Fruit fly (Drosophila melanogaster): ENCODE results near the gene png.
A peak's percentile ranks its signal among the peaks of the same experiment; 100 is the strongest.

png gene

dm6 chrX:1380350-1381060, 23.1 kb upstream of the png start, which contains the start of the genes CG3719 and CG32813:
TSS of gene CG3719 (minus strand) at chrX:1380480.
TSS of gene CG32813 (plus strand) at chrX:1380914.
- no peak for TF ChIP-seq D1 (tag; optimal IDR thresholded peaks at IDR 0.05)
- TF ChIP-seq gl (tag; optimal IDR thresholded peaks at IDR 0.05) = no peak
- TF ChIP-seq Pif1A (GFP tag; optimal IDR thresholded peaks at IDR 0.05) = no peak
- TF ChIP-seq CG4496 (GFP tag; IDR thresholded peaks at IDR 0.05) = peak; percentile 44; the same call in 2 of the 3 replicates
- TF ChIP-seq CG13204 (GFP tag; optimal IDR thresholded peaks at IDR 0.05) = peak; percentile 54

dm6 chrX:1379692-1380349, 22.4 kb upstream of the png start:
- no peak for TF ChIP-seq fd96Ca (GFP tag; IDR thresholded peaks at IDR 0.05)

- no peak for TF ChIP-seq Ets98B (GFP tag; IDR thresholded peaks at IDR 0.05)
- no peak for TF ChIP-seq CG4496 (GFP tag; IDR thresholded peaks at IDR 0.05)
- no peak for TF ChIP-seq CG12605 (GFP tag; IDR thresholded peaks at IDR 0.05)
- no peak for TF ChIP-seq CG8159 (tag; optimal IDR thresholded peaks at IDR 0.05)
- TF ChIP-seq CG17806 (tag; optimal IDR thresholded peaks at IDR 0.05) = no peak
- no peak for TF ChIP-seq rn (GFP tag; IDR thresholded peaks at IDR 0.05)
- no peak for TF ChIP-seq D1 (tag; optimal IDR thresholded peaks at IDR 0.05)
Observed at dm6 chrX:1375265-1375958, 18.0 kb upstream of the png start, which contains the start of gene AMPKalpha. TSS of gene AMPKalpha (plus strand) at chrX:1375536.

- TF ChIP-seq EcR (GFP tag; optimal IDR thresholded peaks at IDR 0.05) = no peak
- TF ChIP-seq CG13204 (GFP tag; optimal IDR thresholded peaks at IDR 0.05) = no peak
- no peak for TF ChIP-seq CG12605 (GFP tag; IDR thresholded peaks at IDR 0.05)
- TF ChIP-seq CG8159 (tag; optimal IDR thresholded peaks at IDR 0.05) = no peak
- TF ChIP-seq CG14655 (GFP tag; optimal IDR thresholded peaks at IDR 0.05) = no peak
- TF ChIP-seq Pif1B (GFP tag; optimal IDR thresholded peaks at IDR 0.05) = no peak
- TF ChIP-seq CG17806 (tag; optimal IDR thresholded peaks at IDR 0.05) = no peak
- TF ChIP-seq CG32121 (GFP tag; IDR thresholded peaks at IDR 0.05) = no peak
- TF ChIP-seq Ets98B (GFP tag; IDR thresholded peaks at IDR 0.05) = no peak
- TF ChIP-seq CG34367 (tag; optimal IDR thresholded peaks at IDR 0.05) = no peak
- TF ChIP-seq CG8301 (tag; optimal IDR thresholded peaks at IDR 0.05) = no peak
- no peak for TF ChIP-seq gl (tag; optimal IDR thresholded peaks at IDR 0.05)
- TF ChIP-seq Snoo (tag; optimal IDR thresholded peaks at IDR 0.05) = no peak
- TF ChIP-seq CG15710 (tag; optimal IDR thresholded peaks at IDR 0.05) = no peak
Observed at dm6 chrX:1372667-1373066, 15.3 kb upstream of the png start.

- no peak; the same call in 1 of the 2 replicates for TF ChIP-seq rn (GFP tag; IDR thresholded peaks at IDR 0.05)
- no peak for TF ChIP-seq Pif1B (GFP tag; optimal IDR thresholded peaks at IDR 0.05)
- peak; percentile 79; the same call in 2 of the 3 replicates for TF ChIP-seq CG4496 (GFP tag; IDR thresholded peaks at IDR 0.05)
- TF ChIP-seq D1 (tag; optimal IDR thresholded peaks at IDR 0.05) = no peak
- no peak for TF ChIP-seq CG34367 (tag; optimal IDR thresholded peaks at IDR 0.05)
- TF ChIP-seq Ets98B (GFP tag; IDR thresholded peaks at IDR 0.05) = peak; percentile 62
- TF ChIP-seq EcR (GFP tag; optimal IDR thresholded peaks at IDR 0.05) = no peak
- peak; percentile 30 for TF ChIP-seq CG8301 (tag; optimal IDR thresholded peaks at IDR 0.05)
- TF ChIP-seq CG12605 (GFP tag; IDR thresholded peaks at IDR 0.05) = peak; percentile 47
- TF ChIP-seq Pif1A (GFP tag; optimal IDR thresholded peaks at IDR 0.05) = no peak
- peak; percentile 29 for TF ChIP-seq CG15710 (tag; optimal IDR thresholded peaks at IDR 0.05)
- TF ChIP-seq CG8159 (tag; optimal IDR thresholded peaks at IDR 0.05) = peak; percentile 24
- no peak for TF ChIP-seq CG14655 (GFP tag; optimal IDR thresholded peaks at IDR 0.05)
- TF ChIP-seq Snoo (tag; optimal IDR thresholded peaks at IDR 0.05) = peak; percentile 43
- peak; percentile 12 for TF ChIP-seq CG9948 (tag; optimal IDR thresholded peaks at IDR 0.05)
- TF ChIP-seq CG32121 (GFP tag; IDR thresholded peaks at IDR 0.05) = peak; percentile 32; the same call in 1 of the 2 replicates
- peak; percentile 38; the same call in 1 of the 3 replicates for TF ChIP-seq fd96Ca (GFP tag; IDR thresholded peaks at IDR 0.05)
- TF ChIP-seq gl (tag; optimal IDR thresholded peaks at IDR 0.05) = no peak
- no peak for TF ChIP-seq CG13204 (GFP tag; optimal IDR thresholded peaks at IDR 0.05)
- no peak for TF ChIP-seq CG10348 (GFP tag; IDR thresholded peaks at IDR 0.05)
- peak; percentile 34 for TF ChIP-seq CG17806 (tag; optimal IDR thresholded peaks at IDR 0.05)
Observed at dm6 chrX:1370104-1370802, 12.9 kb upstream of the png start, which contains the start of gene ssx. TSS of gene ssx (plus strand) at chrX:1370580.

dm6 chrX:1368949-1369348, 11.5 kb upstream of the png start, which contains the start of gene CG14770:
TSS of gene CG14770 (plus strand) at chrX:1369249.
- no peak for TF ChIP-seq CG17806 (tag; optimal IDR thresholded peaks at IDR 0.05)
